Worm (Caenorhabditis elegans) whole organism, L1 larva: ENCODE results near the gene nhr-4.
A peak's percentile ranks its signal among the peaks of the same experiment; 100 is the strongest.

Experiments
- C04F5.9 ChIP-seq: sonication (generic microtip); optimal IDR thresholded peaks from 2 replicates; lab custom pipeline; 2016; ENCODE audit warnings: missing genetic modification characterization, missing compliant biosample characterization
- C16A3.4 ChIP-seq: fragments of 150-350 bp; optimal IDR thresholded peaks from 2 replicates; lab custom pipeline; 2014; ENCODE audit warnings: missing biosample characterization, missing genetic modification characterization
- C34B4.2 ChIP-seq: sonication (generic microtip); optimal IDR thresholded peaks from 2 replicates; lab custom pipeline; 2017; ENCODE audit warnings: mild to moderate bottlenecking, missing genetic modification characterization, missing compliant biosample characterization
- F16B12.6 ChIP-seq: fragments of 150-350 bp; optimal IDR thresholded peaks from 2 replicates; lab custom pipeline; 2014; ENCODE audit warnings: missing biosample characterization, missing genetic modification characterization
- Y116A8C.19 ChIP-seq: sonication (generic microtip); optimal IDR thresholded peaks from 2 replicates; lab custom pipeline; 2016; ENCODE audit warnings: missing compliant biosample characterization, missing genetic modification characterization, borderline replicate concordance
- alr-1 ChIP-seq: fragments of 200-800 bp; sonication (Bioruptor generic); optimal IDR thresholded peaks from 2 replicates; lab custom pipeline; 2018; ENCODE audit warnings: borderline replicate concordance, mild to moderate bottlenecking, missing genetic modification characterization, missing compliant biosample characterization
- aly-2 ChIP-seq: fragments of 150-350 bp; optimal IDR thresholded peaks from 2 replicates; lab custom pipeline; 2014; ENCODE audit warnings: missing biosample characterization, missing genetic modification characterization
- ama-1 ChIP-seq: fragments of 150-350 bp; optimal IDR thresholded peaks from 2 replicates; lab custom pipeline; 2014
- blmp-1 ChIP-seq: fragments of 150-350 bp; optimal IDR thresholded peaks from 2 replicates; lab custom pipeline; 2014; ENCODE audit warnings: missing biosample characterization, missing genetic modification characterization
- ceh-8 ChIP-seq: fragments of 200-800 bp; sonication (Bioruptor generic); optimal IDR thresholded peaks from 2 replicates; lab custom pipeline; 2018; ENCODE audit warnings: mild to moderate bottlenecking, missing genetic modification characterization, moderate library complexity, missing compliant biosample characterization
- ceh-82 ChIP-seq, 3 experiments: fragments of 150-350 bp in 1 of 3; sonication (generic microtip) in 2 of 3; optimal IDR thresholded peaks; 2 replicates each; lab custom pipeline; 2014 to 2017; ENCODE audit warnings: missing biosample characterization in 3 of 3, missing genetic modification characterization in 3 of 3
- ceh-88 ChIP-seq: fragments of 200-800 bp; sonication (Bioruptor generic); IDR thresholded peaks from 2 replicates; pipeline ENCODE4 v1.3.6; 2022; ENCODE audit warnings: missing genetic modification characterization, missing compliant biosample characterization
- ces-1 ChIP-seq: fragments of 150-350 bp; optimal IDR thresholded peaks from 2 replicates; lab custom pipeline; 2014; ENCODE audit warnings: missing biosample characterization, missing genetic modification reagents, missing genetic modification characterization
- dpl-1 ChIP-seq, 3 experiments: fragments of 150-350 bp in 2 of 3; sonication (generic microtip) in 1 of 3; optimal IDR thresholded peaks; 2 replicates each; lab custom pipeline; 2014 to 2017; ENCODE audit warnings: missing biosample characterization in 3 of 3, missing genetic modification characterization in 3 of 3, missing genetic modification reagents in 3 of 3
- efl-1 ChIP-seq, 4 experiments: fragments of 150-350 bp; optimal IDR thresholded peaks in 3 of 4; peaks in 1 of 4; 1 replicate in 1 of 4; 2 replicates in 3 of 4; lab custom pipeline; 2014; ENCODE audit warnings: missing biosample characterization in 2 of 4, missing genetic modification characterization in 2 of 4, missing genetic modification reagents in 2 of 4
- elt-3 ChIP-seq, 6 experiments: fragments of 150-350 bp in 1 of 6; sonication (generic microtip); optimal IDR thresholded peaks; 2 replicates each; lab custom pipeline; 2017 to 2018; ENCODE audit warnings: missing biosample characterization in 6 of 6, missing genetic modification characterization in 6 of 6, inconsistent platforms in 1 of 6
- ets-5 ChIP-seq: fragments of 200-800 bp; sonication (Bioruptor generic); IDR thresholded peaks from 2 replicates; pipeline ENCODE4 v1.3.6; 2022; ENCODE audit warnings: missing genetic modification characterization, missing compliant biosample characterization
- fkh-10 ChIP-seq: sonication (generic microtip); optimal IDR thresholded peaks from 2 replicates; lab custom pipeline; 2017; ENCODE audit warnings: missing biosample characterization, missing genetic modification reagents, missing genetic modification characterization
- fkh-8 ChIP-seq: sonication (generic microtip); optimal IDR thresholded peaks from 2 replicates; lab custom pipeline; 2016; ENCODE audit warnings: mild to moderate bottlenecking, missing genetic modification characterization, missing compliant biosample characterization
- fos-1 ChIP-seq: fragments of 150-350 bp; optimal IDR thresholded peaks from 2 replicates; lab custom pipeline; 2014; ENCODE audit warnings: missing biosample characterization, missing genetic modification characterization
- irx-1 ChIP-seq: sonication (generic microtip); optimal IDR thresholded peaks from 2 replicates; lab custom pipeline; 2016; ENCODE audit warnings: missing genetic modification characterization, missing compliant biosample characterization
- isw-1 ChIP-seq: fragments of 200-800 bp; sonication (Bioruptor generic); IDR thresholded peaks from 2 replicates; pipeline ENCODE4 v1.3.6; 2022; ENCODE audit warnings: missing genetic modification characterization, missing compliant biosample characterization
- lin-13 ChIP-seq: fragments of 150-350 bp; optimal IDR thresholded peaks from 2 replicates; lab custom pipeline; 2014; ENCODE audit warnings: missing biosample characterization, missing genetic modification reagents, missing genetic modification characterization
- lir-3 ChIP-seq: sonication (generic microtip); optimal IDR thresholded peaks from 2 replicates; lab custom pipeline; 2016; ENCODE audit warnings: mild to moderate bottlenecking, missing genetic modification characterization, moderate library complexity, missing compliant biosample characterization; ENCODE audit not compliant: poor library complexity
- lsy-2 ChIP-seq, 2 experiments: fragments of 150-350 bp; optimal IDR thresholded peaks; 2 replicates each; lab custom pipeline; 2014; ENCODE audit warnings: missing biosample characterization in 2 of 2, missing genetic modification characterization in 2 of 2
- mef-2 ChIP-seq: fragments of 150-350 bp; optimal IDR thresholded peaks from 2 replicates; lab custom pipeline; 2014; ENCODE audit warnings: missing biosample characterization, missing genetic modification characterization
- nhr-20 ChIP-seq: sonication (generic microtip); optimal IDR thresholded peaks from 2 replicates; lab custom pipeline; 2016; ENCODE audit warnings: mild to moderate bottlenecking, missing genetic modification characterization, missing compliant biosample characterization
- nhr-237 ChIP-seq: fragments of 150-350 bp; optimal IDR thresholded peaks from 2 replicates; lab custom pipeline; 2014; ENCODE audit warnings: missing biosample characterization, missing genetic modification characterization
- nhr-47 ChIP-seq: sonication (generic microtip); optimal IDR thresholded peaks from 2 replicates; lab custom pipeline; 2016; ENCODE audit warnings: mild to moderate bottlenecking, missing genetic modification characterization, moderate library complexity, missing compliant biosample characterization
- nhr-71 ChIP-seq: sonication (generic microtip); optimal IDR thresholded peaks from 2 replicates; lab custom pipeline; 2016; ENCODE audit warnings: mild to moderate bottlenecking, missing genetic modification characterization, moderate library complexity, missing compliant biosample characterization
- nhr-85 ChIP-seq: sonication (generic microtip); peaks from one replicate; lab custom pipeline; 2016; ENCODE audit warnings: missing genetic modification characterization, inconsistent platforms, missing compliant biosample characterization
- pag-3 ChIP-seq: sonication (generic microtip); optimal IDR thresholded peaks from 2 replicates; lab custom pipeline; 2017; ENCODE audit warnings: missing genetic modification characterization, mild to moderate bottlenecking, missing compliant biosample characterization, antibody characterized with exemption, borderline replicate concordance; ENCODE audit not compliant: insufficient read depth
- snu-23 ChIP-seq: sonication (generic microtip); optimal IDR thresholded peaks from 2 replicates; lab custom pipeline; 2016; ENCODE audit warnings: missing genetic modification characterization, missing compliant biosample characterization
- sox-4 ChIP-seq: sonication (generic microtip); optimal IDR thresholded peaks from 2 replicates; lab custom pipeline; 2016; ENCODE audit warnings: missing genetic modification characterization, missing compliant biosample characterization
- sup-37 ChIP-seq: fragments of 200-800 bp; sonication (Bioruptor generic); optimal IDR thresholded peaks from 2 replicates; lab custom pipeline; 2018; ENCODE audit warnings: mild to moderate bottlenecking, missing genetic modification characterization, missing compliant biosample characterization
- tbx-2 ChIP-seq: sonication (generic microtip); optimal IDR thresholded peaks from 2 replicates; lab custom pipeline; 2016; ENCODE audit warnings: missing genetic modification characterization, missing compliant biosample characterization
- unc-130 ChIP-seq: fragments of 150-350 bp; optimal IDR thresholded peaks from 2 replicates; lab custom pipeline; 2017; ENCODE audit warnings: missing biosample characterization, missing genetic modification characterization, inconsistent platforms
- unc-86 ChIP-seq: sonication (generic microtip); optimal IDR thresholded peaks from 2 replicates; lab custom pipeline; 2016; ENCODE audit warnings: missing genetic modification characterization, missing compliant biosample characterization
- zag-1 ChIP-seq: fragments of 150-350 bp; optimal IDR thresholded peaks from 2 replicates; lab custom pipeline; 2014; ENCODE audit warnings: missing biosample characterization, missing genetic modification characterization
- ztf-4 ChIP-seq: fragments of 150-350 bp; optimal IDR thresholded peaks from 2 replicates; lab custom pipeline; 2014; ENCODE audit warnings: missing biosample characterization, missing genetic modification characterization

Gene nhr-4

ce11 chrIV:9858970-9859369 is 20.2 kb upstream of the nhr-4 start:
- TF ChIP-seq nhr-47 (tag; lab: Kevin White, UChicago) (no peak), aly-2 (tag; lab: Kevin White, UChicago) (no peak), nhr-237 (no peak), pag-3 (tag; lab: Kevin White, UChicago) (no peak), irx-1 (tag; lab: Kevin White, UChicago) (no peak), fkh-10 (GFP tag; lab: Kevin White, UChicago) (no peak), ces-1 (GFP tag; lab: Kevin White, UChicago) (no peak), dpl-1 (GFP tag; optimal IDR thresholded peaks at IDR 0.05; lab: Kevin White, UChicago) (no peak), fos-1 (tag; lab: Kevin White, UChicago) (no peak)

- no peak for TF ChIP-seq sox-4 (tag; lab: Kevin White, UChicago)
- TF ChIP-seq isw-1 (GFP tag; lab: Robert Waterston, UW): no peak
Observed at ce11 chrIV:9861921-9862320, 17.2 kb upstream of the nhr-4 start, which contains the start of gene K07F5.14. Gene K07F5.14 (plus strand): TSS chrIV:9862221.

- TF ChIP-seq nhr-237: no peak
- TF ChIP-seq fkh-8: no peak
- TF ChIP-seq mef-2 (tag; lab: Kevin White, UChicago): no peak
- TF ChIP-seq ztf-4: no peak
- no peak for TF ChIP-seq snu-23 (GFP tag; lab: Kevin White, UChicago)
- TF ChIP-seq pag-3 (tag; lab: Kevin White, UChicago): no peak
- no peak for TF ChIP-seq unc-130 (tag; lab: Kevin White, UChicago)
- no peak for TF ChIP-seq unc-86 (tag; lab: Kevin White, UChicago)
- no peak for TF ChIP-seq zag-1
- no peak for TF ChIP-seq F16B12.6 (tag; lab: Kevin White, UChicago)
- no peak for TF ChIP-seq nhr-20 (tag; lab: Kevin White, UChicago)
- no peak for TF ChIP-seq C04F5.9 (tag; lab: Kevin White, UChicago)
- TF ChIP-seq Y116A8C.19: no peak
- TF ChIP-seq aly-2 (tag; lab: Kevin White, UChicago): no peak
- no peak for TF ChIP-seq ama-1 (lab: Kevin White, UChicago)
Observed at ce11 chrIV:9863817-9864216, 15.3 kb upstream of the nhr-4 start, which contains the start of gene K07F5.16. Gene K07F5.16 (plus strand): TSS chrIV:9864117.

- TF ChIP-seq ceh-82 (tag; optimal IDR thresholded peaks at IDR 0.05; lab: Kevin White, UChicago): no peak
- TF ChIP-seq alr-1 (tag; lab: Kevin White, UChicago): no peak
- no peak for TF ChIP-seq ceh-8 (GFP tag; lab: Kevin White, UChicago)
Observed at ce11 chrIV:9864778-9865177, 14.4 kb upstream of the nhr-4 start, which contains the start of the genes K07F5.15 and K07F5.22. Gene K07F5.15 (plus strand): TSS chrIV:9865078. Gene K07F5.22 (plus strand): TSS chrIV:9865078.

- TF ChIP-seq nhr-20 (tag; lab: Kevin White, UChicago) (peak; percentile 59), ztf-4 (no peak)
Observed at ce11 chrIV:9866865-9867264, 12.3 kb upstream of the nhr-4 start.

- TF ChIP-seq fos-1 (tag; lab: Kevin White, UChicago): no peak
- no peak for TF ChIP-seq C34B4.2 (tag; lab: Kevin White, UChicago)
- no peak for TF ChIP-seq C04F5.9 (tag; lab: Kevin White, UChicago)
- peak; percentile 61 to 74 for TF ChIP-seq lsy-2 (tag; optimal IDR thresholded peaks at IDR 0.05; lab: Kevin White, UChicago)
- TF ChIP-seq nhr-20 (tag; lab: Kevin White, UChicago): peak; percentile 96
- 0 out of 2 replicates have a peak, but pooled peaks have one; percentile 21 for TF ChIP-seq ceh-88
- no peak for TF ChIP-seq irx-1 (tag; lab: Kevin White, UChicago)
- peak in 1 of 3 experiments; percentile 28 for TF ChIP-seq dpl-1 (GFP tag; optimal IDR thresholded peaks at IDR 0.05; lab: Kevin White, UChicago)
- TF ChIP-seq C16A3.4 (tag; lab: Kevin White, UChicago): peak; percentile 44
- TF ChIP-seq nhr-71 (tag; lab: Kevin White, UChicago): peak; percentile 93
- TF ChIP-seq lin-13 (GFP tag; lab: Kevin White, UChicago): peak; percentile 36
- peak; percentile 62 for TF ChIP-seq ztf-4
- no peak for TF ChIP-seq F16B12.6 (tag; lab: Kevin White, UChicago)
- TF ChIP-seq efl-1 (optimal IDR thresholded peaks at IDR 0.05; lab: Kevin White, UChicago): peak in 1 of 2 experiments; percentile 17
- TF ChIP-seq efl-1 (GFP tag; optimal IDR thresholded peaks at IDR 0.05 in 1 of 2; lab: Kevin White, UChicago): peak in 1 of 2 experiments; percentile 94
- TF ChIP-seq elt-3 (tag; optimal IDR thresholded peaks at IDR 0.05; lab: Kevin White, UChicago): peak in 5 of 6 experiments; percentile 56 to 98 (median 67)
- no peak for TF ChIP-seq isw-1 (GFP tag; lab: Robert Waterston, UW)
- peak; percentile 84 for TF ChIP-seq tbx-2 (tag; lab: Kevin White, UChicago)
- TF ChIP-seq unc-130 (tag; lab: Kevin White, UChicago): peak; percentile 89
- TF ChIP-seq nhr-47 (tag; lab: Kevin White, UChicago): peak; percentile 71
- TF ChIP-seq blmp-1 (tag; lab: Kevin White, UChicago): peak; percentile 94
- peak; percentile 98 for TF ChIP-seq nhr-85
- peak; percentile 56 for TF ChIP-seq lir-3 (tag; lab: Kevin White, UChicago)
- no peak for TF ChIP-seq sup-37 (GFP tag; lab: Kevin White, UChicago)
- no peak for TF ChIP-seq ets-5 (GFP tag; lab: Robert Waterston, UW)
Observed at ce11 chrIV:9867915-9868314, 11.2 kb upstream of the nhr-4 start.
